Fruit fly (Drosophila melanogaster) whole organism, embryonic: ENCODE data around the gene akirin.
A peak's percentile ranks its signal among the peaks of the same experiment; 100 is the strongest.

Experiments
- Asciz ChIP-seq: fragments of 200-800 bp; sonication (Bioruptor generic); optimal IDR thresholded peaks from 2 replicates; lab custom pipeline; 2017; ENCODE audit warnings: missing biosample characterization, mild to moderate bottlenecking, missing genetic modification characterization, missing genetic modification reagents
- Atf-2 ChIP-seq: fragments of 200-800 bp; sonication (Bioruptor generic); optimal IDR thresholded peaks from 2 replicates; lab custom pipeline; 2016; ENCODE audit warnings: missing biosample characterization, missing genetic modification characterization
- CG10147 ChIP-seq: fragments of 200-800 bp; sonication (Bioruptor generic); optimal IDR thresholded peaks from 2 replicates; lab custom pipeline; 2019; ENCODE audit warnings: missing biosample characterization, mild to moderate bottlenecking, missing genetic modification characterization, moderate library complexity
- CG11560 ChIP-seq: fragments of 200-800 bp; sonication (Bioruptor generic); IDR thresholded peaks from 3 replicates; pipeline ENCODE4 v1.3.6; 2022; ENCODE audit warnings: missing biosample characterization, missing genetic modification characterization
- CG12155 ChIP-seq: fragments of 200-800 bp; sonication (Bioruptor generic); optimal IDR thresholded peaks from 3 replicates; lab custom pipeline; 2016; ENCODE audit warnings: missing biosample characterization, missing genetic modification characterization
- CG12219 ChIP-seq: fragments of 200-800 bp; sonication (Bioruptor generic); optimal IDR thresholded peaks from 3 replicates; lab custom pipeline; 2018; ENCODE audit warnings: missing biosample characterization, mild to moderate bottlenecking, missing genetic modification characterization
- CG14441 ChIP-seq: fragments of 200-800 bp; sonication (Bioruptor generic); IDR thresholded peaks from 2 replicates; pipeline ENCODE4 v1.3.6; 2022; ENCODE audit warnings: missing biosample characterization, missing genetic modification characterization
- CG1602 ChIP-seq: fragments of 200-800 bp; sonication (Bioruptor generic); optimal IDR thresholded peaks from 3 replicates; lab custom pipeline; 2016; ENCODE audit warnings: missing biosample characterization, missing genetic modification characterization
- CG1647 ChIP-seq: fragments of 200-800 bp; sonication (Bioruptor generic); optimal IDR thresholded peaks from 3 replicates; lab custom pipeline; 2016; ENCODE audit warnings: missing biosample characterization, missing genetic modification characterization
- CG16779 ChIP-seq: fragments of 200-800 bp; sonication (Bioruptor generic); IDR thresholded peaks from 2 replicates; pipeline ENCODE4 v1.3.6; 2022; ENCODE audit warnings: missing biosample characterization, missing genetic modification characterization
- CG17612 ChIP-seq: fragments of 200-800 bp; sonication (Bioruptor generic); IDR thresholded peaks from 2 replicates; pipeline ENCODE4 v1.3.6; 2022; ENCODE audit warnings: missing biosample characterization, missing genetic modification characterization
- CG2202 ChIP-seq: fragments of 200-800 bp; sonication (Bioruptor generic); optimal IDR thresholded peaks from 2 replicates; lab custom pipeline; 2018; ENCODE audit warnings: missing biosample characterization, mild to moderate bottlenecking, missing genetic modification characterization
- CG31388 ChIP-seq: fragments of 200-800 bp; sonication (Bioruptor generic); optimal IDR thresholded peaks from 2 replicates; lab custom pipeline; 2016; ENCODE audit warnings: missing biosample characterization, missing genetic modification characterization
- CG3847 ChIP-seq: fragments of 200-800 bp; sonication (Bioruptor generic); IDR thresholded peaks from 2 replicates; pipeline ENCODE4 v1.3.6; 2022; ENCODE audit warnings: missing biosample characterization, missing genetic modification characterization
- CG42726 ChIP-seq: fragments of 200-800 bp; sonication (Bioruptor generic); IDR thresholded peaks from 2 replicates; pipeline ENCODE4 v1.3.6; 2022; ENCODE audit warnings: missing biosample characterization, missing genetic modification characterization; ENCODE audit not compliant: partially characterized antibody
- CG5180 ChIP-seq: fragments of 200-800 bp; sonication (Bioruptor generic); optimal IDR thresholded peaks from 3 replicates; lab custom pipeline; 2017; ENCODE audit warnings: missing biosample characterization, missing genetic modification characterization, mild to moderate bottlenecking, moderate library complexity, missing genetic modification reagents
- CG6254 ChIP-seq: fragments of 200-800 bp; sonication (Bioruptor generic); optimal IDR thresholded peaks from 3 replicates; lab custom pipeline; 2017; ENCODE audit warnings: mild to moderate bottlenecking, missing biosample characterization, missing genetic modification reagents, missing genetic modification characterization
- CG7745 ChIP-seq: fragments of 200-800 bp; sonication (Bioruptor generic); optimal IDR thresholded peaks from 2 replicates; lab custom pipeline; 2018; ENCODE audit warnings: missing biosample characterization, mild to moderate bottlenecking, missing genetic modification characterization, moderate library complexity
- CG7987 ChIP-seq: fragments of 200-800 bp; sonication (Bioruptor generic); optimal IDR thresholded peaks from 2 replicates; lab custom pipeline; 2018; ENCODE audit warnings: missing biosample characterization, mild to moderate bottlenecking, missing genetic modification characterization, moderate library complexity
- CG8478 ChIP-seq: fragments of >200 bp; optimal IDR thresholded peaks from 2 replicates; lab custom pipeline; 2018
- CG8765 ChIP-seq: fragments of 200-800 bp; sonication (Bioruptor generic); IDR thresholded peaks from 2 replicates; pipeline ENCODE4 v1.3.6; 2022; ENCODE audit warnings: missing biosample characterization, missing genetic modification characterization
- CG9876 ChIP-seq: fragments of 200-800 bp; sonication (Bioruptor generic); optimal IDR thresholded peaks from 2 replicates; lab custom pipeline; 2016; ENCODE audit warnings: missing biosample characterization, missing genetic modification characterization
- CHES-1-like ChIP-seq: fragments of 200-800 bp; sonication (Bioruptor generic); optimal IDR thresholded peaks from 2 replicates; lab custom pipeline; 2016; ENCODE audit warnings: missing biosample characterization, missing genetic modification characterization
- D ChIP-seq, 2 experiments: fragments of 200-800 bp in 1 of 2; fragments of >200 bp in 1 of 2; sonication (Bioruptor generic) in 1 of 2; optimal IDR thresholded peaks; 2 replicates in 1 of 2; 3 replicates in 1 of 2; lab custom pipeline; 2017; ENCODE audit warnings: mild to moderate bottlenecking in 1 of 2, missing biosample characterization in 1 of 2, missing genetic modification characterization in 1 of 2, missing genetic modification reagents in 1 of 2
- HLH4C ChIP-seq: fragments of 200-800 bp; sonication (Bioruptor generic); IDR thresholded peaks from 3 replicates; pipeline ENCODE4 v1.3.6; 2022; ENCODE audit warnings: missing biosample characterization, missing genetic modification characterization; ENCODE audit not compliant: partially characterized antibody
- Myb ChIP-seq: fragments of 200-800 bp; sonication (Bioruptor generic); optimal IDR thresholded peaks from 2 replicates; lab custom pipeline; 2016; ENCODE audit warnings: missing biosample characterization, missing genetic modification characterization
- Rx ChIP-seq: fragments of 200-800 bp; sonication (Bioruptor generic); IDR thresholded peaks from 2 replicates; pipeline ENCODE4 v1.3.6; 2022; ENCODE audit warnings: missing biosample characterization, missing genetic modification characterization
- Six4 ChIP-seq: fragments of 200-800 bp; sonication (Bioruptor generic); optimal IDR thresholded peaks from 2 replicates; lab custom pipeline; 2016; ENCODE audit warnings: missing biosample characterization, missing genetic modification characterization
- Stat92E ChIP-seq, 3 experiments: fragments of >200 bp in 2 of 3; fragments of 200-800 bp in 1 of 3; sonication (Bioruptor generic) in 1 of 3; optimal IDR thresholded peaks; 2 replicates each; lab custom pipeline; 2017 to 2019; ENCODE audit warnings: missing biosample characterization in 3 of 3, missing genetic modification characterization in 3 of 3, mild to moderate bottlenecking in 1 of 3, moderate library complexity in 1 of 3
- ac ChIP-seq: fragments of 200-800 bp; sonication (Bioruptor generic); optimal IDR thresholded peaks from 3 replicates; lab custom pipeline; 2017; ENCODE audit warnings: missing biosample characterization, mild to moderate bottlenecking, missing genetic modification characterization
- amos ChIP-seq: fragments of 200-800 bp; sonication (Bioruptor generic); IDR thresholded peaks from 2 replicates; pipeline ENCODE4 v1.3.6; 2022; ENCODE audit warnings: missing biosample characterization, missing genetic modification characterization; ENCODE audit not compliant: partially characterized antibody
- bsh ChIP-seq, 2 experiments: fragments of 200-800 bp; sonication (Bioruptor generic); optimal IDR thresholded peaks; 2 replicates each; lab custom pipeline; 2017 to 2018; ENCODE audit warnings: mild to moderate bottlenecking in 2 of 2, missing biosample characterization in 2 of 2, missing genetic modification characterization in 2 of 2, moderate library complexity in 1 of 2
- btn ChIP-seq: fragments of 200-800 bp; sonication (Bioruptor generic); optimal IDR thresholded peaks from 2 replicates; lab custom pipeline; 2016; ENCODE audit warnings: missing biosample characterization, missing genetic modification characterization
- chif ChIP-seq, 2 experiments: fragments of 200-800 bp; sonication (Bioruptor generic); optimal IDR thresholded peaks; 3 replicates each; lab custom pipeline; 2016; ENCODE audit warnings: missing biosample characterization in 2 of 2, missing genetic modification characterization in 2 of 2
- corto ChIP-seq: fragments of 200-800 bp; sonication (Bioruptor generic); optimal IDR thresholded peaks from 2 replicates; lab custom pipeline; 2016; ENCODE audit warnings: missing biosample characterization, mild to moderate bottlenecking, missing genetic modification characterization, moderate library complexity
- exex ChIP-seq: fragments of 200-800 bp; sonication (Bioruptor generic); optimal IDR thresholded peaks from 4 replicates; lab custom pipeline; 2018; ENCODE audit warnings: missing biosample characterization, mild to moderate bottlenecking, missing genetic modification characterization, moderate library complexity
- fd64A ChIP-seq: fragments of 200-800 bp; sonication (Bioruptor generic); optimal IDR thresholded peaks from 3 replicates; lab custom pipeline; 2018; ENCODE audit warnings: missing biosample characterization, mild to moderate bottlenecking, missing genetic modification characterization
- gem ChIP-seq: fragments of 200-800 bp; sonication (Bioruptor generic); optimal IDR thresholded peaks from 2 replicates; lab custom pipeline; 2019; ENCODE audit warnings: missing biosample characterization, mild to moderate bottlenecking, missing genetic modification characterization, moderate library complexity
- lola ChIP-seq, 3 experiments: fragments of >200 bp in 2 of 3; fragments of 200-800 bp in 1 of 3; sonication (Bioruptor generic) in 1 of 3; optimal IDR thresholded peaks; 2 replicates each; lab custom pipeline; 2017 to 2019; ENCODE audit warnings: missing biosample characterization in 3 of 3, missing genetic modification characterization in 3 of 3, mild to moderate bottlenecking in 1 of 3, moderate library complexity in 1 of 3
- mld ChIP-seq: fragments of 200-800 bp; sonication (Bioruptor generic); IDR thresholded peaks from 3 replicates; pipeline ENCODE4 v1.3.6; 2022; ENCODE audit warnings: missing biosample characterization, missing genetic modification characterization; ENCODE audit not compliant: partially characterized antibody
- odd ChIP-seq: fragments of 200-800 bp; sonication (Bioruptor generic); optimal IDR thresholded peaks from 2 replicates; lab custom pipeline; 2017; ENCODE audit warnings: missing biosample characterization, mild to moderate bottlenecking, missing genetic modification characterization
- pb ChIP-seq: fragments of 200-800 bp; sonication (Bioruptor generic); optimal IDR thresholded peaks from 3 replicates; lab custom pipeline; 2016; ENCODE audit warnings: missing biosample characterization, missing genetic modification characterization
- ranshi ChIP-seq: fragments of 200-800 bp; sonication (Bioruptor generic); IDR thresholded peaks from 2 replicates; pipeline ENCODE4 v1.3.6; 2022; ENCODE audit warnings: missing biosample characterization, missing genetic modification characterization
- twi ChIP-seq: fragments of 200-800 bp; optimal IDR thresholded peaks from 2 replicates; lab custom pipeline; 2019; ENCODE audit warnings: missing biosample characterization, mild to moderate bottlenecking, missing genetic modification characterization, moderate library complexity
- zen2 ChIP-seq: fragments of 200-800 bp; sonication (Bioruptor generic); IDR thresholded peaks from 3 replicates; pipeline ENCODE4 v1.3.6; 2022; ENCODE audit warnings: missing biosample characterization, missing genetic modification characterization; ENCODE audit not compliant: partially characterized antibody
- zf30C ChIP-seq: fragments of 200-800 bp; sonication (Bioruptor generic); optimal IDR thresholded peaks from 3 replicates; lab custom pipeline; 2018; ENCODE audit warnings: missing biosample characterization, mild to moderate bottlenecking, missing genetic modification characterization
- zfh1 ChIP-seq: fragments of 200-800 bp; sonication (Bioruptor generic); IDR thresholded peaks from 3 replicates; pipeline ENCODE4 v1.3.6; 2022; ENCODE audit warnings: missing biosample characterization, missing genetic modification characterization

akirin gene

DNA sequence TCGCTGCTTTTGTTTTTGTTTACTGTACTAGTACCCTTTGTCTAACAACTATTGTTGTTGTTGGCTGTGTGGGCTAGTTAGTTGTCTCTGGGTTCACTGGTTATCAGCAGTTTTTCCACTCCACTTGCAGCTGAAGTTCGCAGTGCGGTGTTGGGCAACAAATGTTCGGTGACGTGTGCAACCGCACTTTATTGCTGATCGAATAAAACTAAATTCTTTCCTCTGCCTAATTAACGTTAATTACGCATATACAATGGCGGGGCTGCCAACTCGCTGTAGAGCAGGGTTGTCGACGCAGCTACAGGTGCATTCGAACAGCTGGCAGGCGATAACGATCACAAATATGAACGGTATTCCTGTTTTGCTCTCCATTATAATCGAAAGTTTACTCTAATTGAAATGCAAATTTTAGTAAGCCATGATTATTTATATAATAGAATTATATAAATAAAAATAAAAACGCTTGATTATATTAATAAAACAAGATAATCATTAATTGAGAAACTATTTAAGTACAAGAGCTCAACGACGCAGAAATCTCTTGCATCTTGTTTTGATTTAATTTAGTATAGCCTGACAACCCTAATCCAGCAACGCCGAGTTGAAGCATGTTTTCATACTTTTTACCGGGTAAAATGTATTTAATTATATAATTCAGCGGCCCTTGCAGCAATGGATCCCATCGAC is 40.9 kb upstream of the akirin start, which contains the start of the genes mrva, CG42307 and mus312 (continued):
- TF ChIP-seq CHES-1-like (peak; percentile 29), CG7745 (tag; lab: Kevin White, UChicago) (peak; percentile 100), CG5180 (GFP tag; lab: Kevin White, UChicago) (no peak), amos (GFP tag; lab: Robert Waterston, UW) (peak; percentile 50; the same call in 1 of the 2 replicates), CG2202 (tag; lab: Kevin White, UChicago) (peak; percentile 66), gem (tag; lab: Kevin White, UChicago) (peak; percentile 96), CG42726 (GFP tag; lab: Robert Waterston, UW) (0 out of 2 replicates have a peak, but pooled peaks have one; percentile 29), CG1602 (GFP tag; lab: Kevin White, UChicago) (peak; percentile 81), Six4 (GFP tag; lab: Kevin White, UChicago) (peak; percentile 77), zen2 (no peak), CG8478 (lab: Kevin White, UChicago) (no peak), pb (GFP tag; lab: Kevin White, UChicago) (peak; percentile 24), Asciz (GFP tag; lab: Kevin White, UChicago) (no peak), CG6254 (no peak), zfh1 (GFP tag; lab: Robert Waterston, UW) (peak; percentile 85), D (optimal IDR thresholded peaks at IDR 0.05; lab: Kevin White, UChicago) (no peak), D (GFP tag; optimal IDR thresholded peaks at IDR 0.05; lab: Kevin White, UChicago) (peak; percentile 83), CG10147 (GFP tag; lab: Kevin White, UChicago) (peak; percentile 91), exex (peak; percentile 93), CG7987 (GFP tag; lab: Kevin White, UChicago) (peak; percentile 31), Atf-2 (peak; percentile 26), Myb (peak; percentile 1), lola (GFP tag; optimal IDR thresholded peaks at IDR 0.05; lab: Kevin White, UChicago) (peak in 1 of 3 experiments; percentile 92), chif (GFP tag; optimal IDR thresholded peaks at IDR 0.05; lab: Kevin White, UChicago) (peak in 1 of 2 experiments; percentile 49), odd (GFP tag; lab: Kevin White, UChicago) (peak; percentile 88), fd64A (GFP tag; lab: Kevin White, UChicago) (peak; percentile 14), CG31388 (GFP tag; lab: Kevin White, UChicago) (peak; percentile 69), CG9876 (GFP tag; lab: Kevin White, UChicago) (peak; percentile 5), Rx (GFP tag; lab: Robert Waterston, UW) (peak; percentile 3; the same call in 1 of the 2 replicates), HLH4C (GFP tag; lab: Robert Waterston, UW) (peak; percentile 32; the same call in 1 of the 3 replicates), zf30C (peak; percentile 42), corto (GFP tag; lab: Kevin White, UChicago) (no peak), btn (no peak), mld (no peak), ac (GFP tag; lab: Kevin White, UChicago) (peak; percentile 52), CG14441 (GFP tag; lab: Robert Waterston, UW) (peak; percentile 69), twi (tag; lab: Kevin White, UChicago) (peak; percentile 91), CG17612 (GFP tag; lab: Robert Waterston, UW) (no peak), CG11560 (tag; lab: Robert Waterston, UW) (peak; percentile 70), CG12219 (GFP tag; lab: Kevin White, UChicago) (peak; percentile 32), CG1647 (GFP tag; lab: Kevin White, UChicago) (peak; percentile 44), ranshi (GFP tag; lab: Robert Waterston, UW) (peak; percentile 77; the same call in 1 of the 2 replicates), CG16779 (GFP tag; lab: Robert Waterston, UW) (no peak), CG3847 (GFP tag; lab: Robert Waterston, UW) (peak; percentile 93), bsh (GFP tag; optimal IDR thresholded peaks at IDR 0.05; lab: Kevin White, UChicago) (peak in 1 of 2 experiments; percentile 92), Stat92E (GFP tag; optimal IDR thresholded peaks at IDR 0.05; lab: Kevin White, UChicago) (peak in 1 of 3 experiments; percentile 36), CG12155 (GFP tag; lab: Kevin White, UChicago) (peak; percentile 93), CG8765 (0 out of 2 replicates have a peak, but pooled peaks have one; percentile 54)
